Fruit fly (Drosophila melanogaster): ENCODE measurements around the gene CG32817.

Gene CG32817

dm6 chrX:499589-500041 is 20.7 kb downstream of the CG32817 start (continued):
- TF ChIP-seq CG12071 (GFP tag; optimal IDR thresholded peaks at IDR 0.05) (peak; percentile 86), CG12744 (GFP tag; optimal IDR thresholded peaks at IDR 0.05) (peak; percentile 68), Jarid2 (GFP tag; optimal IDR thresholded peaks at IDR 0.05) (peak; percentile 59), Mad (GFP tag; optimal IDR thresholded peaks at IDR 0.05) (peak; percentile 66), amos (GFP tag; IDR thresholded peaks at IDR 0.05; ENCODE audit: partially characterized antibody) (no peak), NK7.1 (GFP tag; optimal IDR thresholded peaks at IDR 0.05) (peak; percentile 79), zen (tag; optimal IDR thresholded peaks at IDR 0.05) (peak; percentile 20), Drgx (GFP tag; IDR thresholded peaks at IDR 0.05) (peak; percentile 74; the same call in 1 of the 2 replicates), Med (GFP tag) (peak; percentile 98), CG7786 (GFP tag; optimal IDR thresholded peaks at IDR 0.05) (peak; percentile 85), CG8281 (tag; optimal IDR thresholded peaks at IDR 0.05) (peak; percentile 65), danr (GFP tag; IDR thresholded peaks at IDR 0.05) (peak; percentile 60; the same call in 1 of the 2 replicates), GATAe (GFP tag; conservative IDR thresholded peaks at IDR 0.05) (peak; percentile 13; the same call in 1 of the 2 replicates), CG4282 (GFP tag; optimal IDR thresholded peaks at IDR 0.05) (peak; percentile 54), Trl (optimal IDR thresholded peaks at IDR 0.05) (peak in 1 of 2 experiments; percentile 77), Trl (GFP tag; optimal IDR thresholded peaks at IDR 0.05) (peak; percentile 72), CG7372 (GFP tag; IDR thresholded peaks at IDR 0.05) (peak; percentile 68), lab (GFP tag; optimal IDR thresholded peaks at IDR 0.05) (peak; percentile 93), bcd (GFP tag; optimal IDR thresholded peaks at IDR 0.05) (peak; percentile 83), CG15011 (GFP tag; optimal IDR thresholded peaks at IDR 0.05) (peak; percentile 82), bigmax (GFP tag; optimal IDR thresholded peaks at IDR 0.05) (peak; percentile 25), CG17328 (GFP tag; IDR thresholded peaks at IDR 0.05) (peak; percentile 54; the same call in 1 of the 2 replicates), Ravus (GFP tag; IDR thresholded peaks at IDR 0.05) (peak; percentile 33; the same call in 1 of the 2 replicates), eve (GFP tag; optimal IDR thresholded peaks at IDR 0.05) (no peak), Doc2 (GFP tag; IDR thresholded peaks at IDR 0.05) (no peak), D19A (tag; optimal IDR thresholded peaks at IDR 0.05) (peak; percentile 72), unc-4 (GFP tag; IDR thresholded peaks at IDR 0.05; ENCODE audit: partially characterized antibody) (no peak), CG9876 (GFP tag; optimal IDR thresholded peaks at IDR 0.05) (peak; percentile 60), so (GFP tag; IDR thresholded peaks at IDR 0.05) (peak; percentile 85; the same call in 2 of the 3 replicates), CG4404 (GFP tag; IDR thresholded peaks at IDR 0.05) (peak; percentile 52; the same call in 1 of the 2 replicates), Opbp (GFP tag; IDR thresholded peaks at IDR 0.05; ENCODE audit: partially characterized antibody) (0 out of 3 replicates have a peak, but pooled peaks have one; percentile 8), ash1 (GFP tag; optimal IDR thresholded peaks at IDR 0.05) (peak; percentile 10), CG10979 (tag; optimal IDR thresholded peaks at IDR 0.05) (peak; percentile 66), CG4730 (GFP tag; IDR thresholded peaks at IDR 0.05) (peak; percentile 50), wdn (GFP tag; IDR thresholded peaks at IDR 0.05) (peak; percentile 78), zfh1 (GFP tag; IDR thresholded peaks at IDR 0.05) (peak; percentile 53; the same call in 2 of the 3 replicates), CG10147 (GFP tag; optimal IDR thresholded peaks at IDR 0.05) (peak; percentile 88), D19B (GFP tag; optimal IDR thresholded peaks at IDR 0.05) (peak; percentile 77), da (GFP tag; optimal IDR thresholded peaks at IDR 0.05) (peak; percentile 54), sc (optimal IDR thresholded peaks at IDR 0.05) (no peak), sc (GFP tag; optimal IDR thresholded peaks at IDR 0.05) (peak; percentile 28), gem (tag; optimal IDR thresholded peaks at IDR 0.05) (peak; percentile 87), CG15514 (GFP tag; optimal IDR thresholded peaks at IDR 0.05) (peak; percentile 86), dmrt11E (tag; optimal IDR thresholded peaks at IDR 0.05) (peak; percentile 47), CG15601 (tag; optimal IDR thresholded peaks at IDR 0.05) (peak; percentile 71), crc (GFP tag; optimal IDR thresholded peaks at IDR 0.05) (peak; percentile 67), CG32772 (GFP tag; IDR thresholded peaks at IDR 0.05) (peak; percentile 53; the same call in 1 of the 2 replicates), Elba2 (GFP tag; optimal IDR thresholded peaks at IDR 0.05) (no peak), tx (GFP tag; optimal IDR thresholded peaks at IDR 0.05) (peak; percentile 82), Gug (GFP tag; IDR thresholded peaks at IDR 0.05) (peak; percentile 37; the same call in 1 of the 4 replicates), cas (GFP tag; IDR thresholded peaks at IDR 0.05) (peak; percentile 42; the same call in 1 of the 2 replicates)

Measured in whole organism, embryonic.